Fruit fly (Drosophila melanogaster) S2 (cell line): ENCODE data around the gene CG42445.

Source experiments
- CG8478 ChIP-seq: fragments of >200 bp; optimal IDR thresholded peaks from 2 replicates; lab custom pipeline; 2018
- CTCF ChIP-seq, 2 experiments: fragments of >200 bp; optimal IDR thresholded peaks; 2 replicates each; lab custom pipeline; 2018

- no peak for TF ChIP-seq CG8478 (lab: Kevin White, UChicago)
- no peak for TF ChIP-seq CTCF (optimal IDR thresholded peaks at IDR 0.05; lab: Kevin White, UChicago)
Measured at dm6 chr3L:8197779-8198279, 39.1 kb upstream of the CG42445 start, which contains the start of the genes UbcE2M and Dhps.
